Fruit fly (Drosophila melanogaster) whole organism, embryonic: Measurements from ENCODE around the gene CG31910.

Experiments used
- Abd-B ChIP-seq: fragments of 200-800 bp; sonication (Bioruptor generic); optimal IDR thresholded peaks from 2 replicates; lab custom pipeline; 2018; ENCODE audit warnings: missing biosample characterization, mild to moderate bottlenecking, missing genetic modification characterization, moderate library complexity
- Bteb2 ChIP-seq: fragments of 200-800 bp; sonication (Bioruptor generic); optimal IDR thresholded peaks from 2 replicates; lab custom pipeline; 2016; ENCODE audit warnings: missing biosample characterization, missing genetic modification characterization
- CG10267 ChIP-seq: fragments of 200-800 bp; sonication (Bioruptor generic); optimal IDR thresholded peaks from 2 replicates; lab custom pipeline; 2018; ENCODE audit warnings: missing biosample characterization, mild to moderate bottlenecking, missing genetic modification characterization, moderate library complexity
- CG11093 ChIP-seq: fragments of 200-800 bp; sonication (Bioruptor generic); IDR thresholded peaks from 3 replicates; pipeline ENCODE4 v1.3.6; 2022; ENCODE audit warnings: missing biosample characterization, missing genetic modification characterization
- CG12769 ChIP-seq: fragments of 200-800 bp; sonication (Bioruptor generic); optimal IDR thresholded peaks from 2 replicates; lab custom pipeline; 2019; ENCODE audit warnings: missing biosample characterization, mild to moderate bottlenecking, missing genetic modification characterization, moderate library complexity
- CG13123 ChIP-seq: fragments of 200-800 bp; sonication (Bioruptor generic); optimal IDR thresholded peaks from 2 replicates; lab custom pipeline; 2016; ENCODE audit warnings: missing biosample characterization, missing genetic modification characterization
- CG15073 ChIP-seq: fragments of 200-800 bp; sonication (Bioruptor generic); optimal IDR thresholded peaks from 2 replicates; lab custom pipeline; 2016; ENCODE audit warnings: missing biosample characterization, missing genetic modification characterization
- CG15601 ChIP-seq: fragments of 200-800 bp; sonication (Bioruptor generic); optimal IDR thresholded peaks from 3 replicates; lab custom pipeline; 2019; ENCODE audit warnings: missing biosample characterization, mild to moderate bottlenecking, missing genetic modification characterization, moderate library complexity
- CG16863 ChIP-seq: fragments of 200-800 bp; sonication (Bioruptor generic); optimal IDR thresholded peaks from 3 replicates; lab custom pipeline; 2016; ENCODE audit warnings: missing biosample characterization, missing genetic modification characterization
- CG17568 ChIP-seq: fragments of 200-800 bp; sonication (Bioruptor generic); optimal IDR thresholded peaks from 2 replicates; lab custom pipeline; 2018; ENCODE audit warnings: missing biosample characterization, mild to moderate bottlenecking, missing genetic modification characterization, moderate library complexity
- CG2678 ChIP-seq: fragments of 200-800 bp; sonication (Bioruptor generic); optimal IDR thresholded peaks from 3 replicates; lab custom pipeline; 2019; ENCODE audit warnings: missing biosample characterization, mild to moderate bottlenecking, missing genetic modification characterization, moderate library complexity
- CG2875 ChIP-seq: fragments of 200-800 bp; sonication (Bioruptor generic); optimal IDR thresholded peaks from 2 replicates; lab custom pipeline; 2017; ENCODE audit warnings: missing biosample characterization, mild to moderate bottlenecking, missing genetic modification characterization, missing genetic modification reagents
- CG30020 ChIP-seq: fragments of 200-800 bp; optimal IDR thresholded peaks from 2 replicates; lab custom pipeline; 2019; ENCODE audit warnings: missing biosample characterization, mild to moderate bottlenecking, missing genetic modification characterization, moderate library complexity
- CG3065 ChIP-seq: fragments of 200-800 bp; sonication (Bioruptor generic); optimal IDR thresholded peaks from 2 replicates; lab custom pipeline; 2016; ENCODE audit warnings: missing biosample characterization, missing genetic modification characterization
- CG3995 ChIP-seq: fragments of 200-800 bp; sonication (Bioruptor generic); optimal IDR thresholded peaks from 3 replicates; lab custom pipeline; 2016; ENCODE audit warnings: missing biosample characterization, missing genetic modification characterization
- CG43689 ChIP-seq: fragments of 200-800 bp; sonication (Bioruptor generic); IDR thresholded peaks from 2 replicates; pipeline ENCODE4 v1.3.6; 2022; ENCODE audit warnings: missing biosample characterization, missing genetic modification characterization
- CG4707 ChIP-seq: fragments of 200-800 bp; sonication (Bioruptor generic); optimal IDR thresholded peaks from 2 replicates; lab custom pipeline; 2018; ENCODE audit warnings: missing biosample characterization, mild to moderate bottlenecking, missing genetic modification characterization, moderate library complexity
- CG4820 ChIP-seq: fragments of 200-800 bp; sonication (Bioruptor generic); optimal IDR thresholded peaks from 3 replicates; lab custom pipeline; 2016; ENCODE audit warnings: missing biosample characterization, missing genetic modification characterization
- CG5180 ChIP-seq: fragments of 200-800 bp; sonication (Bioruptor generic); optimal IDR thresholded peaks from 3 replicates; lab custom pipeline; 2017; ENCODE audit warnings: missing biosample characterization, missing genetic modification characterization, mild to moderate bottlenecking, moderate library complexity, missing genetic modification reagents
- CG7357 ChIP-seq: fragments of 200-800 bp; sonication (Bioruptor generic); IDR thresholded peaks from 3 replicates; pipeline ENCODE4 v1.3.6; 2022; ENCODE audit warnings: missing biosample characterization, missing genetic modification characterization
- CG7786 ChIP-seq: fragments of 200-800 bp; sonication (Bioruptor generic); optimal IDR thresholded peaks from 2 replicates; lab custom pipeline; 2016; ENCODE audit warnings: missing biosample characterization, missing genetic modification characterization
- CoRest ChIP-seq: fragments of 200-800 bp; sonication (Bioruptor generic); optimal IDR thresholded peaks from 3 replicates; lab custom pipeline; 2018; ENCODE audit warnings: missing biosample characterization, mild to moderate bottlenecking, missing genetic modification characterization, moderate library complexity
- Dbx ChIP-seq: fragments of 200-800 bp; sonication (Bioruptor generic); IDR thresholded peaks from 3 replicates; pipeline ENCODE4 v1.3.6; 2022; ENCODE audit warnings: missing biosample characterization, missing genetic modification characterization
- Dek ChIP-seq: fragments of 200-800 bp; sonication (Bioruptor generic); optimal IDR thresholded peaks from 3 replicates; lab custom pipeline; 2019; ENCODE audit warnings: missing biosample characterization, mild to moderate bottlenecking, missing genetic modification characterization, moderate library complexity
- E2f1 ChIP-seq: fragments of 200-800 bp; sonication (Bioruptor generic); IDR thresholded peaks from 2 replicates; pipeline ENCODE4 v1.3.6; 2022; ENCODE audit warnings: missing biosample characterization, missing genetic modification characterization
- Eip74EF ChIP-seq, 2 experiments: fragments of 200-800 bp in 1 of 2; fragments of >200 bp in 1 of 2; sonication (Bioruptor generic) in 1 of 2; optimal IDR thresholded peaks; 2 replicates each; lab custom pipeline; 2017 to 2019; ENCODE audit warnings: missing biosample characterization in 2 of 2, missing genetic modification characterization in 2 of 2, mild to moderate bottlenecking in 1 of 2, moderate library complexity in 1 of 2
- HmgD ChIP-seq: fragments of 200-800 bp; sonication (Bioruptor generic); optimal IDR thresholded peaks from 3 replicates; lab custom pipeline; 2016; ENCODE audit warnings: missing biosample characterization, missing genetic modification characterization
- NC2α ChIP-seq: fragments of 200-800 bp; sonication (Bioruptor generic); optimal IDR thresholded peaks from 2 replicates; lab custom pipeline; 2016; ENCODE audit warnings: missing biosample characterization, missing genetic modification characterization
- Nf-YB ChIP-seq: fragments of 200-800 bp; sonication (Bioruptor generic); optimal IDR thresholded peaks from 3 replicates; lab custom pipeline; 2019; ENCODE audit warnings: missing biosample characterization, mild to moderate bottlenecking, missing genetic modification characterization, moderate library complexity
- cg ChIP-seq: fragments of 200-800 bp; sonication (Bioruptor generic); optimal IDR thresholded peaks from 3 replicates; lab custom pipeline; 2019; ENCODE audit warnings: missing biosample characterization, mild to moderate bottlenecking, missing genetic modification characterization, moderate library complexity
- crol ChIP-seq: fragments of 200-800 bp; sonication (Bioruptor generic); IDR thresholded peaks from 2 replicates; pipeline ENCODE4 v1.3.6; 2022; ENCODE audit warnings: missing biosample characterization, missing genetic modification characterization
- eve ChIP-seq, 2 experiments: fragments of >200 bp; optimal IDR thresholded peaks; 2 replicates each; lab custom pipeline; 2017; ENCODE audit warnings: missing biosample characterization in 2 of 2, missing genetic modification characterization in 2 of 2
- grn ChIP-seq: fragments of 200-800 bp; sonication (Bioruptor generic); optimal IDR thresholded peaks from 3 replicates; lab custom pipeline; 2017; ENCODE audit warnings: missing biosample characterization, missing genetic modification characterization
- h ChIP-seq: fragments of >200 bp; optimal IDR thresholded peaks from 2 replicates; lab custom pipeline; 2017
- klu ChIP-seq: fragments of 200-800 bp; sonication (Bioruptor generic); IDR thresholded peaks from 2 replicates; pipeline ENCODE4 v1.3.6; 2022; ENCODE audit warnings: missing biosample characterization, missing genetic modification characterization
- lilli ChIP-seq: fragments of 200-800 bp; sonication (Bioruptor generic); optimal IDR thresholded peaks from 3 replicates; lab custom pipeline; 2016; ENCODE audit warnings: missing biosample characterization, missing genetic modification characterization
- mirr ChIP-seq: fragments of 200-800 bp; sonication (Bioruptor generic); optimal IDR thresholded peaks from 3 replicates; lab custom pipeline; 2018; ENCODE audit warnings: missing biosample characterization, mild to moderate bottlenecking, missing genetic modification characterization
- nom ChIP-seq: fragments of 200-800 bp; sonication (Bioruptor generic); optimal IDR thresholded peaks from 2 replicates; lab custom pipeline; 2017; ENCODE audit warnings: missing biosample characterization, missing genetic modification characterization, mild to moderate bottlenecking, moderate library complexity, missing genetic modification reagents
- pfk ChIP-seq: fragments of 200-800 bp; sonication (Bioruptor generic); optimal IDR thresholded peaks from 2 replicates; lab custom pipeline; 2018; ENCODE audit warnings: missing biosample characterization, mild to moderate bottlenecking, missing genetic modification characterization, moderate library complexity
- phol ChIP-seq: fragments of 200-800 bp; sonication (Bioruptor generic); optimal IDR thresholded peaks from 3 replicates; lab custom pipeline; 2018; ENCODE audit warnings: missing biosample characterization, mild to moderate bottlenecking, missing genetic modification characterization, moderate library complexity
- sc ChIP-seq, 3 experiments: fragments of >200 bp in 2 of 3; fragments of 200-800 bp in 1 of 3; sonication (Bioruptor generic) in 1 of 3; optimal IDR thresholded peaks; 2 replicates in 2 of 3; 3 replicates in 1 of 3; lab custom pipeline; 2017; ENCODE audit warnings: mild to moderate bottlenecking in 1 of 3, missing biosample characterization in 1 of 3, missing genetic modification characterization in 1 of 3, missing genetic modification reagents in 1 of 3
- slp2 ChIP-seq: fragments of 200-800 bp; sonication (Bioruptor generic); optimal IDR thresholded peaks from 2 replicates; lab custom pipeline; 2016; ENCODE audit warnings: missing biosample characterization, missing genetic modification characterization
- sna ChIP-seq: fragments of 200-800 bp; sonication (Bioruptor generic); IDR thresholded peaks from 2 replicates; pipeline ENCODE4 v1.3.6; 2022; ENCODE audit warnings: missing biosample characterization, missing genetic modification characterization; ENCODE audit not compliant: partially characterized antibody
- sob ChIP-seq: fragments of 200-800 bp; sonication (Bioruptor generic); IDR thresholded peaks from 2 replicates; pipeline ENCODE4 v1.3.6; 2022; ENCODE audit warnings: missing biosample characterization, missing genetic modification characterization
- tgo ChIP-seq: fragments of 200-800 bp; sonication (Bioruptor generic); IDR thresholded peaks from 3 replicates; pipeline ENCODE4 v1.3.6; 2022; ENCODE audit warnings: missing biosample characterization, missing genetic modification characterization
- tll ChIP-seq, 2 experiments: fragments of 200-800 bp in 1 of 2; fragments of >200 bp in 1 of 2; sonication (Bioruptor generic) in 1 of 2; optimal IDR thresholded peaks; 2 replicates each; lab custom pipeline; 2017 to 2019; ENCODE audit warnings: missing biosample characterization in 2 of 2, missing genetic modification characterization in 2 of 2, mild to moderate bottlenecking in 1 of 2, moderate library complexity in 1 of 2
- trh ChIP-seq: fragments of 200-800 bp; sonication (Bioruptor generic); optimal IDR thresholded peaks from 2 replicates; lab custom pipeline; 2016; ENCODE audit warnings: missing biosample characterization, missing genetic modification characterization
- usp ChIP-seq: fragments of >200 bp; optimal IDR thresholded peaks from 2 replicates; lab custom pipeline; 2017; ENCODE audit warnings: missing biosample characterization, missing genetic modification characterization
- vvl ChIP-seq: fragments of 200-800 bp; sonication (Bioruptor generic); IDR thresholded peaks from 2 replicates; pipeline ENCODE4 v1.3.6; 2022; ENCODE audit warnings: missing biosample characterization, missing genetic modification characterization
- zfh2 ChIP-seq: fragments of 200-800 bp; sonication (Bioruptor generic); optimal IDR thresholded peaks from 2 replicates; lab custom pipeline; 2016; ENCODE audit warnings: missing biosample characterization, missing genetic modification characterization

The CG31910 gene

dm6 chr2L:6708997-6709662, 36.3 kb downstream of the CG31910 start, which contains the start of gene Tsp (continued):
- TF ChIP-seq sc (optimal IDR thresholded peaks at IDR 0.05; lab: Kevin White, UChicago) = no peak
- no peak for TF ChIP-seq sc (GFP tag; optimal IDR thresholded peaks at IDR 0.05; lab: Kevin White, UChicago)
- TF ChIP-seq CG3065 = no peak
- no peak for TF ChIP-seq usp (GFP tag; lab: Kevin White, UChicago)
- TF ChIP-seq nom (GFP tag; lab: Kevin White, UChicago) = peak; percentile 46
- TF ChIP-seq CG13123 (GFP tag; lab: Kevin White, UChicago) = no peak
- peak; percentile 8 for TF ChIP-seq CG2678 (tag; lab: Kevin White, UChicago)
- TF ChIP-seq CG2875 = no peak
- TF ChIP-seq cg (GFP tag; lab: Kevin White, UChicago) = no peak
- TF ChIP-seq HmgD = no peak
- TF ChIP-seq CG15601 (tag; lab: Kevin White, UChicago) = no peak
- no peak for TF ChIP-seq CG7357 (GFP tag; lab: Robert Waterston, UW)
- no peak for TF ChIP-seq CG43689 (GFP tag; lab: Robert Waterston, UW)
- 0 out of 2 replicates have a peak, but pooled peaks have one; percentile 16 for TF ChIP-seq sna
- TF ChIP-seq Nf-YB (GFP tag; lab: Kevin White, UChicago) = no peak
- TF ChIP-seq pfk = no peak
- TF ChIP-seq CG7786 (GFP tag; lab: Kevin White, UChicago) = no peak
- no peak for TF ChIP-seq Bteb2 (GFP tag; lab: Kevin White, UChicago)
- peak; percentile 0 for TF ChIP-seq mirr (GFP tag; lab: Kevin White, UChicago)
- no peak for TF ChIP-seq Abd-B
- TF ChIP-seq h (lab: Kevin White, UChicago) = no peak
- peak in 1 of 2 experiments; percentile 64 for TF ChIP-seq Eip74EF (GFP tag; optimal IDR thresholded peaks at IDR 0.05; lab: Kevin White, UChicago)
- TF ChIP-seq CG17568 (GFP tag; lab: Kevin White, UChicago) = no peak
- TF ChIP-seq trh (GFP tag; lab: Kevin White, UChicago) = no peak
- no peak for TF ChIP-seq klu (GFP tag; lab: Robert Waterston, UW)
- no peak for TF ChIP-seq NC2α (GFP tag; lab: Kevin White, UChicago)
- TF ChIP-seq sob (GFP tag; lab: Robert Waterston, UW) = no peak
- TF ChIP-seq phol (tag; lab: Kevin White, UChicago) = no peak
- no peak for TF ChIP-seq tgo
- no peak for TF ChIP-seq CoRest (tag; lab: Kevin White, UChicago)
- no peak for TF ChIP-seq tll (GFP tag; optimal IDR thresholded peaks at IDR 0.05; lab: Kevin White, UChicago)
- peak; percentile 82 for TF ChIP-seq CG12769 (tag; lab: Kevin White, UChicago)
- no peak for TF ChIP-seq lilli (GFP tag; lab: Kevin White, UChicago)
- peak; percentile 55 for TF ChIP-seq grn (GFP tag; lab: Kevin White, UChicago)
- no peak for TF ChIP-seq Dbx (GFP tag; lab: Robert Waterston, UW)
- no peak for TF ChIP-seq CG30020 (tag; lab: Kevin White, UChicago)
- peak; percentile 54 for TF ChIP-seq vvl (GFP tag; lab: Robert Waterston, UW)
- TF ChIP-seq CG11093 (GFP tag; lab: Robert Waterston, UW) = no peak
- no peak for TF ChIP-seq crol (GFP tag; lab: Robert Waterston, UW)
- TF ChIP-seq CG4820 = no peak
- peak; percentile 1 for TF ChIP-seq CG10267 (tag; lab: Kevin White, UChicago)
- no peak for TF ChIP-seq CG3995
- TF ChIP-seq Dek = no peak
- TF ChIP-seq CG15073 = no peak
- TF ChIP-seq zfh2 (GFP tag; lab: Kevin White, UChicago) = no peak
- TF ChIP-seq CG5180 (GFP tag; lab: Kevin White, UChicago) = peak; percentile 59
- TF ChIP-seq slp2 (GFP tag; lab: Kevin White, UChicago) = no peak
- TF ChIP-seq E2f1 (GFP tag; lab: Robert Waterston, UW) = no peak
- TF ChIP-seq CG16863 (GFP tag; lab: Kevin White, UChicago) = no peak
- TF ChIP-seq CG4707 (GFP tag; lab: Kevin White, UChicago) = no peak
- no peak for TF ChIP-seq eve (GFP tag; optimal IDR thresholded peaks at IDR 0.05; lab: Kevin White, UChicago)
